Fruit fly (Drosophila melanogaster) whole organism, embryonic: ENCODE data around the gene CG8460.

ENCODE experiments used
- BEAF-32 ChIP-seq: fragments of 200-800 bp; sonication (Bioruptor generic); optimal IDR thresholded peaks from 3 replicates; lab custom pipeline; 2017; ENCODE audit warnings: missing biosample characterization, missing genetic modification characterization, mild to moderate bottlenecking, moderate library complexity, missing genetic modification reagents
- CG10274 ChIP-seq: fragments of 200-800 bp; sonication (Bioruptor generic); optimal IDR thresholded peaks from 3 replicates; lab custom pipeline; 2017; ENCODE audit warnings: missing biosample characterization, mild to moderate bottlenecking, missing genetic modification characterization
- CG10366 ChIP-seq: fragments of 200-800 bp; sonication (Bioruptor generic); IDR thresholded peaks from 2 replicates; pipeline ENCODE4 v1.3.6; 2022; ENCODE audit warnings: missing biosample characterization, missing genetic modification characterization
- CG11696 ChIP-seq: fragments of 200-800 bp; sonication (Bioruptor generic); IDR thresholded peaks from 2 replicates; pipeline ENCODE4 v1.3.6; 2022; ENCODE audit warnings: missing biosample characterization, missing genetic modification characterization
- CG12071 ChIP-seq: fragments of 200-800 bp; sonication (Bioruptor generic); optimal IDR thresholded peaks from 3 replicates; lab custom pipeline; 2018; ENCODE audit warnings: missing biosample characterization, mild to moderate bottlenecking, missing genetic modification characterization
- CG12299 ChIP-seq: fragments of 200-800 bp; sonication (Bioruptor generic); optimal IDR thresholded peaks from 2 replicates; lab custom pipeline; 2018; ENCODE audit warnings: missing biosample characterization, mild to moderate bottlenecking, missing genetic modification characterization
- CG12744 ChIP-seq: fragments of 200-800 bp; sonication (Bioruptor generic); optimal IDR thresholded peaks from 2 replicates; lab custom pipeline; 2016; ENCODE audit warnings: missing biosample characterization, missing genetic modification characterization
- CG13287 ChIP-seq: fragments of 200-800 bp; sonication (Bioruptor generic); IDR thresholded peaks from 2 replicates; pipeline ENCODE4 v1.3.6; 2022; ENCODE audit warnings: missing biosample characterization, missing genetic modification characterization; ENCODE audit not compliant: partially characterized antibody
- CG14965 ChIP-seq: fragments of 200-800 bp; sonication (Bioruptor generic); optimal IDR thresholded peaks from 2 replicates; lab custom pipeline; 2016; ENCODE audit warnings: missing biosample characterization, missing genetic modification characterization, borderline replicate concordance
- CG15601 ChIP-seq: fragments of 200-800 bp; sonication (Bioruptor generic); optimal IDR thresholded peaks from 3 replicates; lab custom pipeline; 2019; ENCODE audit warnings: missing biosample characterization, mild to moderate bottlenecking, missing genetic modification characterization, moderate library complexity
- CG17359 ChIP-seq: fragments of 200-800 bp; sonication (Bioruptor generic); optimal IDR thresholded peaks from 3 replicates; lab custom pipeline; 2018; ENCODE audit warnings: missing biosample characterization, mild to moderate bottlenecking, missing genetic modification characterization, moderate library complexity
- CG17829 ChIP-seq: fragments of 200-800 bp; optimal IDR thresholded peaks from 2 replicates; lab custom pipeline; 2019; ENCODE audit warnings: missing biosample characterization, mild to moderate bottlenecking, missing genetic modification characterization, moderate library complexity
- CG2116 ChIP-seq: fragments of 200-800 bp; sonication (Bioruptor generic); optimal IDR thresholded peaks from 3 replicates; lab custom pipeline; 2018; ENCODE audit warnings: missing biosample characterization, mild to moderate bottlenecking, missing genetic modification characterization
- CG2199 ChIP-seq: fragments of 200-800 bp; sonication (Bioruptor generic); IDR thresholded peaks from 3 replicates; pipeline ENCODE4 v1.3.6; 2022; ENCODE audit warnings: missing biosample characterization, missing genetic modification characterization
- CG30403 ChIP-seq: fragments of 200-800 bp; sonication (Bioruptor generic); optimal IDR thresholded peaks from 3 replicates; lab custom pipeline; 2016; ENCODE audit warnings: missing biosample characterization, missing genetic modification characterization
- CG3407 ChIP-seq: fragments of 200-800 bp; sonication (Bioruptor generic); optimal IDR thresholded peaks from 2 replicates; lab custom pipeline; 2018; ENCODE audit warnings: missing biosample characterization, mild to moderate bottlenecking, missing genetic modification characterization
- CG42726 ChIP-seq: fragments of 200-800 bp; sonication (Bioruptor generic); IDR thresholded peaks from 2 replicates; pipeline ENCODE4 v1.3.6; 2022; ENCODE audit warnings: missing biosample characterization, missing genetic modification characterization; ENCODE audit not compliant: partially characterized antibody
- CG4404 ChIP-seq: fragments of 200-800 bp; sonication (Bioruptor generic); IDR thresholded peaks from 2 replicates; pipeline ENCODE4 v1.3.6; 2022; ENCODE audit warnings: missing biosample characterization, missing genetic modification characterization
- CG6854 ChIP-seq: fragments of 200-800 bp; sonication (Bioruptor generic); optimal IDR thresholded peaks from 3 replicates; lab custom pipeline; 2017; ENCODE audit warnings: missing biosample characterization, mild to moderate bottlenecking, missing genetic modification characterization
- CG7745 ChIP-seq: fragments of 200-800 bp; sonication (Bioruptor generic); optimal IDR thresholded peaks from 2 replicates; lab custom pipeline; 2018; ENCODE audit warnings: missing biosample characterization, mild to moderate bottlenecking, missing genetic modification characterization, moderate library complexity
- CG9727 ChIP-seq: fragments of 200-800 bp; sonication (Bioruptor generic); optimal IDR thresholded peaks from 3 replicates; lab custom pipeline; 2017; ENCODE audit warnings: missing biosample characterization, mild to moderate bottlenecking, missing genetic modification characterization
- CG9797 ChIP-seq: fragments of 200-800 bp; sonication (Bioruptor generic); optimal IDR thresholded peaks from 3 replicates; lab custom pipeline; 2018; ENCODE audit warnings: missing biosample characterization, mild to moderate bottlenecking, missing genetic modification characterization
- CG9932 ChIP-seq: fragments of 200-800 bp; sonication (Bioruptor generic); IDR thresholded peaks from 2 replicates; pipeline ENCODE4 v1.3.6; 2022; ENCODE audit warnings: missing biosample characterization, missing genetic modification characterization
- D ChIP-seq, 2 experiments: fragments of 200-800 bp in 1 of 2; fragments of >200 bp in 1 of 2; sonication (Bioruptor generic) in 1 of 2; optimal IDR thresholded peaks; 2 replicates in 1 of 2; 3 replicates in 1 of 2; lab custom pipeline; 2017; ENCODE audit warnings: mild to moderate bottlenecking in 1 of 2, missing biosample characterization in 1 of 2, missing genetic modification characterization in 1 of 2, missing genetic modification reagents in 1 of 2
- Hmx ChIP-seq: fragments of 200-800 bp; sonication (Bioruptor generic); optimal IDR thresholded peaks from 2 replicates; lab custom pipeline; 2016; ENCODE audit warnings: missing biosample characterization, missing genetic modification characterization
- Jarid2 ChIP-seq: fragments of 200-800 bp; sonication (Bioruptor generic); optimal IDR thresholded peaks from 3 replicates; lab custom pipeline; 2017; ENCODE audit warnings: mild to moderate bottlenecking, missing biosample characterization, missing genetic modification reagents, missing genetic modification characterization
- Nf-YC ChIP-seq: fragments of 200-800 bp; optimal IDR thresholded peaks from 3 replicates; lab custom pipeline; 2019; ENCODE audit warnings: missing biosample characterization, mild to moderate bottlenecking, missing genetic modification characterization, moderate library complexity
- Rx ChIP-seq: fragments of 200-800 bp; sonication (Bioruptor generic); IDR thresholded peaks from 2 replicates; pipeline ENCODE4 v1.3.6; 2022; ENCODE audit warnings: missing biosample characterization, missing genetic modification characterization
- Scr ChIP-seq: fragments of 200-800 bp; sonication (Bioruptor generic); IDR thresholded peaks from 2 replicates; pipeline ENCODE4 v1.3.6; 2022; ENCODE audit warnings: missing biosample characterization, missing genetic modification characterization; ENCODE audit not compliant: partially characterized antibody
- TFAM ChIP-seq: fragments of 200-800 bp; sonication (Bioruptor generic); optimal IDR thresholded peaks from 2 replicates; lab custom pipeline; 2017; ENCODE audit warnings: missing biosample characterization, missing genetic modification characterization, inconsistent platforms
- YL-1 ChIP-seq: fragments of 200-800 bp; sonication (Bioruptor generic); optimal IDR thresholded peaks from 3 replicates; lab custom pipeline; 2017; ENCODE audit warnings: missing biosample characterization, mild to moderate bottlenecking, missing genetic modification characterization
- cato ChIP-seq: fragments of 200-800 bp; sonication (Bioruptor generic); optimal IDR thresholded peaks from 2 replicates; lab custom pipeline; 2016; ENCODE audit warnings: missing biosample characterization, missing genetic modification characterization, borderline replicate concordance
- ci ChIP-seq: fragments of 200-800 bp; sonication (Bioruptor generic); IDR thresholded peaks from 3 replicates; pipeline ENCODE4 v1.3.6; 2022; ENCODE audit warnings: missing biosample characterization, missing genetic modification characterization
- crp ChIP-seq, 2 experiments: fragments of 200-800 bp; sonication (Bioruptor generic); optimal IDR thresholded peaks; 2 replicates in 1 of 2; 3 replicates in 1 of 2; lab custom pipeline; 2017; ENCODE audit warnings: missing biosample characterization in 2 of 2, missing genetic modification characterization in 2 of 2, mild to moderate bottlenecking in 1 of 2, moderate library complexity in 1 of 2
- dmrt11E ChIP-seq: fragments of 200-800 bp; sonication (Bioruptor generic); optimal IDR thresholded peaks from 3 replicates; lab custom pipeline; 2018; ENCODE audit warnings: missing biosample characterization, mild to moderate bottlenecking, missing genetic modification characterization, moderate library complexity
- eve ChIP-seq, 2 experiments: fragments of >200 bp; optimal IDR thresholded peaks; 2 replicates each; lab custom pipeline; 2017; ENCODE audit warnings: missing biosample characterization in 2 of 2, missing genetic modification characterization in 2 of 2
- gcm ChIP-seq: fragments of 200-800 bp; sonication (Bioruptor generic); optimal IDR thresholded peaks from 2 replicates; lab custom pipeline; 2019; ENCODE audit warnings: missing biosample characterization, mild to moderate bottlenecking, missing genetic modification characterization, moderate library complexity
- gsb ChIP-seq: fragments of 200-800 bp; sonication (Bioruptor generic); IDR thresholded peaks from 2 replicates; pipeline ENCODE4 v1.3.6; 2022; ENCODE audit warnings: missing biosample characterization, missing genetic modification characterization
- hbn ChIP-seq: fragments of 200-800 bp; sonication (Bioruptor generic); IDR thresholded peaks from 2 replicates; pipeline ENCODE4 v1.3.6; 2022; ENCODE audit warnings: missing biosample characterization, missing genetic modification characterization; ENCODE audit not compliant: partially characterized antibody
- ind ChIP-seq: fragments of 200-800 bp; sonication (Bioruptor generic); optimal IDR thresholded peaks from 3 replicates; lab custom pipeline; 2016; ENCODE audit warnings: missing biosample characterization, missing genetic modification characterization
- inv ChIP-seq: fragments of 200-800 bp; sonication (Bioruptor generic); IDR thresholded peaks from 2 replicates; pipeline ENCODE4 v1.3.6; 2022; ENCODE audit warnings: missing biosample characterization, missing genetic modification characterization; ENCODE audit not compliant: partially characterized antibody
- lmd ChIP-seq: fragments of 200-800 bp; sonication (Bioruptor generic); IDR thresholded peaks from 2 replicates; pipeline ENCODE4 v1.3.6; 2022; ENCODE audit warnings: missing biosample characterization, missing genetic modification characterization
- sob ChIP-seq: fragments of 200-800 bp; sonication (Bioruptor generic); IDR thresholded peaks from 2 replicates; pipeline ENCODE4 v1.3.6; 2022; ENCODE audit warnings: missing biosample characterization, missing genetic modification characterization
- stwl ChIP-seq: fragments of 200-800 bp; sonication (Bioruptor generic); optimal IDR thresholded peaks from 3 replicates; lab custom pipeline; 2018; ENCODE audit warnings: missing biosample characterization, mild to moderate bottlenecking, missing genetic modification characterization, moderate library complexity
- tll ChIP-seq, 2 experiments: fragments of 200-800 bp in 1 of 2; fragments of >200 bp in 1 of 2; sonication (Bioruptor generic) in 1 of 2; optimal IDR thresholded peaks; 2 replicates each; lab custom pipeline; 2017 to 2019; ENCODE audit warnings: missing biosample characterization in 2 of 2, missing genetic modification characterization in 2 of 2, mild to moderate bottlenecking in 1 of 2, moderate library complexity in 1 of 2
- tna ChIP-seq: fragments of 200-800 bp; sonication (Bioruptor generic); IDR thresholded peaks from 2 replicates; pipeline ENCODE4 v1.3.6; 2022; ENCODE audit warnings: missing biosample characterization, missing genetic modification characterization; ENCODE audit not compliant: partially characterized antibody
- unc-4 ChIP-seq: fragments of 200-800 bp; sonication (Bioruptor generic); IDR thresholded peaks from 2 replicates; pipeline ENCODE4 v1.3.6; 2022; ENCODE audit warnings: missing biosample characterization, missing genetic modification characterization; ENCODE audit not compliant: partially characterized antibody

CG8460 gene

DNA sequence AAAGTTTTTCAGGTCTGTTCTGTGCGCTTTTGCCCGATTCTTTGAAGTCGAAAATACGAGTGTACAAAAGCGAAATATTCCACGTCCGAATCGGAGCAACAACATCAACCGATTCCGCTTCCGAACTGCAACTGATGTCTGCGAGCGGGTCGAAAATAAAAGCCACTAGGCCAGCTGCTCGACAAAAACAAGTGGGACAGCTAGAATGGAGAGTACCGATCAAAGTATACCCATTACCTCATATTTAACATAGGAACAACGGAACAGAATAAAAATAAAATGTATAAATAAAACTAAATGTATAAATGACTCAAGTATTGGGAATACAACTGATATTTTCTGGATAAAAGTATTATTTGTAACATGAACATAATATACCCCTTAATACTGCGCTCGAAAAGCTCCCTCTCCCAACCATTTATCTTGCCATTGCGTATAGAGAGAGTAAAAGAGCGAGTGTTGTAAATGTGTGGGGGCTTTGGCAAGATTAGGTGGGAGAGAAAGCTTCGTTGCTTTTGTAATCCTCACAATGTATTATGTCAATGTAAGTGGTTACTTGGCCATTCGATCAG is 8.1 kb downstream of the CG8460 start, which contains the start of gene SLC5A11 (continued):
- peak in 1 of 2 experiments; percentile 100 for TF ChIP-seq eve (GFP tag; optimal IDR thresholded peaks at IDR 0.05; lab: Kevin White, UChicago)
- peak; percentile 91 for TF ChIP-seq CG2199
- TF ChIP-seq D (optimal IDR thresholded peaks at IDR 0.05; lab: Kevin White, UChicago) = no peak
- peak; percentile 98 for TF ChIP-seq D (GFP tag; optimal IDR thresholded peaks at IDR 0.05; lab: Kevin White, UChicago)
- TF ChIP-seq lmd (GFP tag; lab: Robert Waterston, UW) = peak; percentile 98
- peak; percentile 78 for TF ChIP-seq CG14965
- TF ChIP-seq CG42726 = 0 out of 2 replicates have a peak, but pooled peaks have one; percentile 55
- TF ChIP-seq CG10366 (GFP tag; lab: Robert Waterston, UW) = peak; percentile 79
- TF ChIP-seq inv = no peak
- TF ChIP-seq Hmx = peak; percentile 98
- peak; percentile 87 for TF ChIP-seq cato
- TF ChIP-seq Jarid2 (GFP tag; lab: Kevin White, UChicago) = peak; percentile 85
- TF ChIP-seq crp (GFP tag; optimal IDR thresholded peaks at IDR 0.05; lab: Kevin White, UChicago) = peak in 1 of 2 experiments; percentile 71
- no peak for TF ChIP-seq tna (GFP tag; lab: Robert Waterston, UW)
- TF ChIP-seq CG12299 (tag; lab: Kevin White, UChicago) = peak; percentile 85
- TF ChIP-seq CG3407 (GFP tag; lab: Kevin White, UChicago) = peak; percentile 86
- TF ChIP-seq CG10274 = peak; percentile 84
- peak; percentile 19 for TF ChIP-seq CG9797
- TF ChIP-seq tll (GFP tag; optimal IDR thresholded peaks at IDR 0.05; lab: Kevin White, UChicago) = peak in 1 of 2 experiments; percentile 80
- peak; percentile 97 for TF ChIP-seq CG30403 (GFP tag; lab: Kevin White, UChicago)
- TF ChIP-seq unc-4 (GFP tag; lab: Robert Waterston, UW) = no peak
- TF ChIP-seq dmrt11E = peak; percentile 2
- peak; percentile 99 for TF ChIP-seq CG6854 (GFP tag; lab: Kevin White, UChicago)
- TF ChIP-seq hbn = no peak
- TF ChIP-seq TFAM (GFP tag; lab: Kevin White, UChicago) = peak; percentile 40
- TF ChIP-seq sob (GFP tag; lab: Robert Waterston, UW) = peak; percentile 99
- TF ChIP-seq CG17359 (tag; lab: Kevin White, UChicago) = peak; percentile 97
- peak; percentile 62 for TF ChIP-seq CG2116 (GFP tag; lab: Kevin White, UChicago)
- no peak for TF ChIP-seq CG7745
- TF ChIP-seq CG12744 (GFP tag; lab: Kevin White, UChicago) = peak; percentile 47
- peak; percentile 96 for TF ChIP-seq ind (GFP tag; lab: Kevin White, UChicago)
- no peak for TF ChIP-seq stwl
- TF ChIP-seq BEAF-32 (GFP tag; lab: Kevin White, UChicago) = peak; percentile 47
- peak; percentile 99 for TF ChIP-seq CG15601 (tag; lab: Kevin White, UChicago)
- peak; percentile 85 for TF ChIP-seq Rx (GFP tag; lab: Robert Waterston, UW)
- peak; percentile 91 for TF ChIP-seq Nf-YC
- TF ChIP-seq CG4404 (GFP tag; lab: Robert Waterston, UW) = peak; percentile 85
- TF ChIP-seq gcm = peak; percentile 96
- peak; percentile 97 for TF ChIP-seq CG17829 (tag; lab: Kevin White, UChicago)
- no peak; the same call in 1 of the 2 replicates for TF ChIP-seq CG13287 (GFP tag; lab: Robert Waterston, UW)
- peak; percentile 95 for TF ChIP-seq ci (GFP tag; lab: Robert Waterston, UW)
- peak; percentile 89 for TF ChIP-seq CG12071 (GFP tag; lab: Kevin White, UChicago)
- TF ChIP-seq YL-1 = peak; percentile 98
- no peak for TF ChIP-seq Scr (GFP tag; lab: Robert Waterston, UW)
- TF ChIP-seq CG9932 (GFP tag; lab: Robert Waterston, UW) = peak; percentile 96
- TF ChIP-seq gsb (GFP tag; lab: Robert Waterston, UW) = peak; percentile 96
- TF ChIP-seq CG11696 (GFP tag; lab: Robert Waterston, UW) = peak; percentile 92
- peak; percentile 99 for TF ChIP-seq CG9727 (GFP tag; lab: Kevin White, UChicago)
